Fruit fly (Drosophila melanogaster): ENCODE results near the gene CadN.

Gene CadN

DNA sequence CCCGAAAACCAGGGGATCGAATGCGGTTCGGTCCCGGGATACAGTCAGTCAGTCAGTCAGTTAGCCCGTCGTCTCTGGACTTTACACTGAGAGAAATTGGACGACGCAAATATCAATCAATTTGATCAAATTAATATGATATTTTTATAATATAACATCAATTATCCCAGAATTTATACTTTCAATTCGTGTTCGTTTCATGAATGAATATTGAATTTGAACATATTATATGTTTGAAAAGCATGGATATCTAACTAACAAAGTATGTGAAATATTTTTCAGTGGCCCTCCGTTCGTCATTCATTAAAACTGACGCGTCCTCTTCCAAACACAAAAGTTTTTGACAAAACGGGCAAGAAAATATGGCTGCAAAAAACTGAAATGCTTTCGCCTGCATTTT is 3.8 kb upstream of the CadN start (continued):
- peak; percentile 45 for TF ChIP-seq pdm3 (GFP tag; optimal IDR thresholded peaks at IDR 0.05)
- peak; percentile 56 for TF ChIP-seq cyc (GFP tag; optimal IDR thresholded peaks at IDR 0.05)
- TF ChIP-seq CG10631 (GFP tag; optimal IDR thresholded peaks at IDR 0.05) = peak; percentile 25
- no peak for TF ChIP-seq fkh (GFP tag; optimal IDR thresholded peaks at IDR 0.05)
- TF ChIP-seq fd59A (GFP tag; optimal IDR thresholded peaks at IDR 0.05) = no peak
- TF ChIP-seq topi (GFP tag; optimal IDR thresholded peaks at IDR 0.05) = peak; percentile 65
- peak; percentile 41 for TF ChIP-seq OdsH (GFP tag; optimal IDR thresholded peaks at IDR 0.05)

DNA sequence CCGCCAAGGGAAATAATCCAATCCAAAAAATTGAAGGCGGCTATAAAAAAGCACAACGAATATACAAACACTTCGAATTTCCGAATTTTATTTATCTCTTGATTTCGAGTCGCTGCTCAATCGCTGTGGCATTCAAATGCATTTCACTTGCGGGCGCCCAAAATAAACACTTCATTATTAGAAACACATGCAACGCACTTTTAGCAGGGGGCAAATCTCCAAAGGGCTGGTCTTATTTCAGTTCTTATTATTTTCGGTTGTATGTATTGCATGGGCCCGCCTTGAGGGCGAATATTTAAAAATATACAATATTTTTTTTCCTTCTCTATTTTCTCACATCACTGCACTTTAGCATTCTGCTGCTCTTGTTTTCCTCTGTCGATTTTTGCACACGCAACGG is 715 bp downstream of the CadN start:
- TF ChIP-seq Eip78C (GFP tag) = peak; percentile 1
- TF ChIP-seq CG3919 (GFP tag; optimal IDR thresholded peaks at IDR 0.05) = no peak

DNA sequence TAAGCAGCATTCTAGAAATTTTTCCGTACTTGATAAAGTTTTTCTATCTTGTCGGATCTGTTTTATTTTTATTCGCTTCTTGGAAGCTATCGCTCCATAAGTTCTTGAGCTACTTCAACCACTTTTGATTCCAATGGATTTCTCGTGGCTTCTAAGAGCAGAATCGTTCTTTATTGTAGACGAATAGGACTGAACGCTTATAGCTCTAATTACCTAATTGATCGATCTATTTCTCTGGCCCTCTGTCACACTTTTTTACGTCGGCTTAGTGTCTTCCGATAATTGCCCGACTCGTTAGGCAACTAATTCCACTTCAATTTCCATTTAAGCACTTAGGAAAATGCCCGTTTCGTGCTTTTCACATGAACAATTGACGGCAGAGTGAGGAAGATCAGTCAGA is 7.4 kb downstream of the CadN start:
- TF ChIP-seq dsx (GFP tag; optimal IDR thresholded peaks at IDR 0.05; ENCODE audit: poor library complexity, severe bottlenecking) (no peak), eg (GFP tag; IDR thresholded peaks at IDR 0.05) (no peak), pdm3 (GFP tag; optimal IDR thresholded peaks at IDR 0.05) (no peak), Eip93F (GFP tag; optimal IDR thresholded peaks at IDR 0.05) (no peak), Hr4 (GFP tag; optimal IDR thresholded peaks at IDR 0.05) (no peak), CG8119 (GFP tag; IDR thresholded peaks at IDR 0.05) (no peak), Lpt (GFP tag; optimal IDR thresholded peaks at IDR 0.05) (no peak), Blimp-1 (GFP tag; optimal IDR thresholded peaks at IDR 0.05) (no peak), Hr39 (GFP tag; optimal IDR thresholded peaks at IDR 0.05) (no peak), Sox102F (GFP tag; optimal IDR thresholded peaks at IDR 0.05) (no peak), CG10631 (GFP tag; optimal IDR thresholded peaks at IDR 0.05) (no peak), salr (GFP tag; optimal IDR thresholded peaks at IDR 0.05) (no peak)

DNA sequence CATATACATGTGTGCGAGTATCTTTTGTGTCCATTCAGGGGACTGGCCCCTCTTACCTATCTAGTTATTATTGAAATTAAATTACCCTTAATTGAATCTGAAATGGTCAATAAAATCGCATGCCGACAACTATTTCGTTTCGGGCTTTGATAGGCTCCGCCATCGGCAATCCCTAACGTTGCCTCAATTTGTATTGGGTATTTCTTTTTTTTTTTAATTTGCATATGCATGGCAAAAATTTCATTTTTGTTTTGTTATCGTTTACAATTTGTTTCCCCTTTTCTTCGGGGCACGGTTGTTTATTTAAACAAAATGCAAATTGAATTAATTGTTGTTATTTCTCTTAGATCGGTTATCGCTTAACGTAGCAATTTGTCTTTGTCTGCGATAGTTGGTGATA is 8.0 kb downstream of the CadN start:
- TF ChIP-seq CG16779 (tag; optimal IDR thresholded peaks at IDR 0.05) = no peak
- TF ChIP-seq Eip75B (GFP tag; optimal IDR thresholded peaks at IDR 0.05) = no peak
- no peak for TF ChIP-seq Eip78C (GFP tag)
- no peak for TF ChIP-seq lz (GFP tag; optimal IDR thresholded peaks at IDR 0.05)
- TF ChIP-seq CG4318 (GFP tag; optimal IDR thresholded peaks at IDR 0.05) = no peak
- no peak for TF ChIP-seq pdm3 (GFP tag; optimal IDR thresholded peaks at IDR 0.05)
- TF ChIP-seq OdsH (GFP tag; optimal IDR thresholded peaks at IDR 0.05) = no peak
- no peak for TF ChIP-seq CG11902 (GFP tag; optimal IDR thresholded peaks at IDR 0.05)
- no peak for TF ChIP-seq CG7368 (GFP tag; optimal IDR thresholded peaks at IDR 0.05)
- TF ChIP-seq fd59A (GFP tag; optimal IDR thresholded peaks at IDR 0.05) = no peak

DNA sequence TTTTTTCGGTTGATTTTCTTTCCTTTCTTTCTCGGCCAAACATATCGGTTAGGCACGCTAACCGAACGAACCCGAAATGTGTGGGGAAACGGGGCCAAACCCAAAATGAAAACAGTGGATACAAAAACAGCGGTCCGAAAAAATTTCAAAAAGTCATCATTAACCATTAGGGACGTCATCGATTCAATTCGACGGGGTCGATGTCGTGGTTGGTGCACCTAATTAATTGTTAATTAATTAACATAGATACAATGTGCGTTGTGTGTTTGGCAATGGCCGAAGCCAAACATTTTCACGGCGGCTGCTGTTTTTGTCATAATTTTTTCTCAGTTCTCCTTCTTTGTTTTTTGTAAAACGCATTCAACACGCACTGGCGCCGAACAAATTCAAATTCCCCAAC is 9.6 kb downstream of the CadN start:
- TF ChIP-seq svp (GFP tag) = peak; percentile 26
- no peak for TF ChIP-seq Eip93F (GFP tag; optimal IDR thresholded peaks at IDR 0.05)

DNA sequence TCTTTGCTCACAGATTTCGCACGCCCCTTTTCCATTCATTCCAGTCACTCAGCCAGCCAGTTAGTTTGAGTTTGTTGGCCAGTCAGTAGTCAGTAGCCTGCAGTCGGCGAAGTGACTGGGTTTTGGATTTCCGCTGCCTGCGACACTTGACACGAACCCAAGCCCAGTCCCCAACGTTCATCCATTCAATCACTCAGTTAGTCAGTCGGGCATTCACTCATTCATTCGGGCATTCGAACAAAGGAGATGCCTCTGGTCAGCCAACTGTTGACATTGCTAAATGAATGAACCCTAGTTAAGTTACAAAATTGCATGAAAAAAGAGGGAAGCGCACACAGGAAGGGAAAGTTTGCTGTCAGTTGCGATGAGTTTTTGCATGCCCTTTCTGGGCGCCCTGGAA is 15.0 kb downstream of the CadN start:
- TF ChIP-seq pdm3 (GFP tag; optimal IDR thresholded peaks at IDR 0.05) (no peak), Hr38 (GFP tag; optimal IDR thresholded peaks at IDR 0.05) (no peak), CG6163 (GFP tag; IDR thresholded peaks at IDR 0.05) (no peak), CG3919 (GFP tag; optimal IDR thresholded peaks at IDR 0.05) (no peak), cyc (GFP tag; optimal IDR thresholded peaks at IDR 0.05) (no peak), vri (GFP tag; optimal IDR thresholded peaks at IDR 0.05) (no peak), CG34406 (GFP tag; optimal IDR thresholded peaks at IDR 0.05) (no peak), CG10631 (GFP tag; optimal IDR thresholded peaks at IDR 0.05) (no peak), CG6854 (GFP tag; optimal IDR thresholded peaks at IDR 0.05) (no peak), lz (GFP tag; optimal IDR thresholded peaks at IDR 0.05) (no peak), CG32006 (GFP tag; optimal IDR thresholded peaks at IDR 0.05) (no peak), net (GFP tag; optimal IDR thresholded peaks at IDR 0.05) (no peak)

Measured in whole organism, prepupa.